Worm (Caenorhabditis elegans) whole organism, midembryonic: ENCODE results near the gene F26G1.2.

ENCODE experiments used
- T22C8.4 ChIP-seq: fragments of 200-800 bp; sonication (Bioruptor generic); IDR thresholded peaks from 2 replicates; pipeline ENCODE4 v1.3.6; 2022; ENCODE audit warnings: missing genetic modification characterization, missing compliant biosample characterization
- cog-1 ChIP-seq: sonication (generic microtip); optimal IDR thresholded peaks from 2 replicates; lab custom pipeline; 2016; ENCODE audit warnings: missing genetic modification characterization, missing compliant biosample characterization
- flt-1 ChIP-seq: fragments of 200-800 bp; sonication (Bioruptor generic); IDR thresholded peaks from 2 replicates; pipeline ENCODE4 v1.3.6; 2022; ENCODE audit warnings: missing genetic modification characterization, missing compliant biosample characterization
- klf-2 ChIP-seq: fragments of 200-800 bp; sonication (Bioruptor generic); conservative IDR thresholded peaks from 2 replicates; pipeline ENCODE4 v1.3.6; 2022; ENCODE audit warnings: missing genetic modification reagents, missing genetic modification characterization, missing compliant biosample characterization
- med-1 ChIP-seq: sonication (generic microtip); optimal IDR thresholded peaks from 2 replicates; lab custom pipeline; 2017; ENCODE audit warnings: missing genetic modification characterization, mild to moderate bottlenecking, missing compliant biosample characterization, antibody characterized with exemption, missing genetic modification reagents; ENCODE audit not compliant: insufficient read depth
- ref-1 ChIP-seq: fragments of 200-800 bp; sonication (Bioruptor generic); conservative IDR thresholded peaks from 2 replicates; pipeline ENCODE4 v1.3.6; 2022; ENCODE audit warnings: missing genetic modification reagents, missing genetic modification characterization, missing compliant biosample characterization
- tab-1 ChIP-seq: fragments of 200-800 bp; sonication (Bioruptor generic); IDR thresholded peaks from 2 replicates; pipeline ENCODE4 v1.3.6; 2022; ENCODE audit warnings: missing genetic modification characterization, missing compliant biosample characterization
- ztf-23 ChIP-seq: fragments of 200-800 bp; sonication (Bioruptor generic); IDR thresholded peaks from 2 replicates; pipeline ENCODE4 v1.3.6; 2022; ENCODE audit warnings: missing genetic modification reagents, missing genetic modification characterization, missing compliant biosample characterization
- ztf-29 ChIP-seq: fragments of 200-800 bp; sonication (Bioruptor generic); IDR thresholded peaks from 2 replicates; pipeline ENCODE4 v1.3.6; 2022; ENCODE audit warnings: missing genetic modification reagents, missing genetic modification characterization, missing compliant biosample characterization

F26G1.2 gene

ce11 chrII:4806261-4806660, 43.4 kb downstream of the F26G1.2 start:
- no peak for TF ChIP-seq med-1 (GFP tag; lab: Kevin White, UChicago)
- TF ChIP-seq tab-1 (GFP tag; lab: Robert Waterston, UW): no peak
- TF ChIP-seq flt-1 (GFP tag; lab: Robert Waterston, UW): no peak
- TF ChIP-seq cog-1 (tag; lab: Kevin White, UChicago): no peak
- TF ChIP-seq ref-1 (GFP tag; lab: Robert Waterston, UW): no peak
- no peak for TF ChIP-seq klf-2 (GFP tag; lab: Robert Waterston, UW)
- no peak for TF ChIP-seq ztf-29
- no peak for TF ChIP-seq ztf-23
- no peak for TF ChIP-seq T22C8.4 (GFP tag; lab: Robert Waterston, UW)

- TF ChIP-seq ztf-29 (no peak), flt-1 (GFP tag; lab: Robert Waterston, UW) (no peak), med-1 (GFP tag; lab: Kevin White, UChicago) (no peak), tab-1 (GFP tag; lab: Robert Waterston, UW) (no peak), cog-1 (tag; lab: Kevin White, UChicago) (no peak), ztf-23 (no peak), T22C8.4 (GFP tag; lab: Robert Waterston, UW) (no peak), ref-1 (GFP tag; lab: Robert Waterston, UW) (no peak), klf-2 (GFP tag; lab: Robert Waterston, UW) (no peak)
These were observed 43.8 kb downstream of the F26G1.2 start for ce11 chrII:4806726-4807125.

- no peak for TF ChIP-seq tab-1 (GFP tag; lab: Robert Waterston, UW)
- no peak for TF ChIP-seq med-1 (GFP tag; lab: Kevin White, UChicago)
- TF ChIP-seq cog-1 (tag; lab: Kevin White, UChicago): no peak
- TF ChIP-seq klf-2 (GFP tag; lab: Robert Waterston, UW): no peak
- no peak for TF ChIP-seq T22C8.4 (GFP tag; lab: Robert Waterston, UW)
- TF ChIP-seq flt-1 (GFP tag; lab: Robert Waterston, UW): no peak
- no peak for TF ChIP-seq ztf-23
- TF ChIP-seq ref-1 (GFP tag; lab: Robert Waterston, UW): no peak
- no peak for TF ChIP-seq ztf-29
These were observed 49.1 kb downstream of the F26G1.2 start, which contains the start of gene rig-6 for ce11 chrII:4811986-4812385. rig-6 (minus strand) TSS chrII:4812086.
